Worm (Caenorhabditis elegans) whole organism, L1 larva: ENCODE data around the gene sri-10.

ENCODE experiments used
- ceh-88 ChIP-seq: fragments of 200-800 bp; sonication (Bioruptor generic); IDR thresholded peaks from 2 replicates; pipeline ENCODE4 v1.3.6; 2022; ENCODE audit warnings: missing genetic modification characterization, missing compliant biosample characterization
- ceh-90 ChIP-seq: sonication (generic microtip); optimal IDR thresholded peaks from 2 replicates; lab custom pipeline; 2016; ENCODE audit warnings: missing genetic modification characterization, missing compliant biosample characterization
- mdl-1 ChIP-seq, 2 experiments: fragments of 150-350 bp; optimal IDR thresholded peaks; 2 replicates each; lab custom pipeline; 2014 to 2017; ENCODE audit warnings: missing biosample characterization in 2 of 2, missing genetic modification characterization in 2 of 2, inconsistent platforms in 1 of 2
- nhr-11 ChIP-seq: fragments of 150-350 bp; optimal IDR thresholded peaks from 2 replicates; lab custom pipeline; 2014; ENCODE audit warnings: missing biosample characterization, missing genetic modification characterization
- nhr-12 ChIP-seq: sonication (generic microtip); optimal IDR thresholded peaks from 2 replicates; lab custom pipeline; 2017; ENCODE audit warnings: missing biosample characterization, missing genetic modification characterization
- nhr-19 ChIP-seq: fragments of 200-800 bp; sonication (Bioruptor generic); conservative IDR thresholded peaks from 2 replicates; pipeline ENCODE4 v1.3.6; 2022; ENCODE audit warnings: missing genetic modification characterization, missing compliant biosample characterization
- nhr-28 ChIP-seq: fragments of 150-350 bp; optimal IDR thresholded peaks from 2 replicates; lab custom pipeline; 2014; ENCODE audit warnings: missing biosample characterization, missing genetic modification characterization
- nhr-76 ChIP-seq: sonication (generic microtip); optimal IDR thresholded peaks from 2 replicates; lab custom pipeline; 2017; ENCODE audit warnings: missing biosample characterization, missing genetic modification characterization
- snpc-4 ChIP-seq: fragments of 150-350 bp; optimal IDR thresholded peaks from 2 replicates; lab custom pipeline; 2014; ENCODE audit warnings: missing biosample characterization, missing genetic modification characterization
- snu-23 ChIP-seq: sonication (generic microtip); optimal IDR thresholded peaks from 2 replicates; lab custom pipeline; 2016; ENCODE audit warnings: missing genetic modification characterization, missing compliant biosample characterization
- ztf-11 ChIP-seq, 2 experiments: sonication (generic microtip); optimal IDR thresholded peaks; 2 replicates each; lab custom pipeline; 2016 to 2017; ENCODE audit warnings: missing genetic modification characterization in 2 of 2, missing biosample characterization in 1 of 2, missing compliant biosample characterization in 1 of 2

- TF ChIP-seq nhr-12 (tag; lab: Kevin White, UChicago) (no peak), ceh-90 (no peak), snpc-4 (tag; lab: Kevin White, UChicago) (no peak), nhr-11 (tag; lab: Kevin White, UChicago) (no peak), ceh-88 (GFP tag; lab: Robert Waterston, UW) (no peak), ztf-11 (tag; optimal IDR thresholded peaks at IDR 0.05; lab: Kevin White, UChicago) (no peak), snu-23 (no peak), nhr-28 (tag; lab: Kevin White, UChicago) (no peak), nhr-76 (tag; lab: Kevin White, UChicago) (no peak), nhr-19 (GFP tag; lab: Robert Waterston, UW) (no peak), mdl-1 (tag; optimal IDR thresholded peaks at IDR 0.05; lab: Kevin White, UChicago) (no peak)
Observed at ce11 chrV:18846480-18846879, 40.2 kb upstream of the sri-10 start, which contains the start of gene nhr-230.
